Fruit fly (Drosophila melanogaster) whole organism, embryonic: ENCODE data around the gene rut.
A peak's percentile ranks its signal among the peaks of the same experiment; 100 is the strongest.

Source experiments
- Adf1 ChIP-seq: fragments of 200-800 bp; sonication (Bioruptor generic); IDR thresholded peaks from 2 replicates; pipeline ENCODE4 v1.3.6; 2022; ENCODE audit warnings: missing biosample characterization, missing genetic modification characterization
- Asciz ChIP-seq: fragments of 200-800 bp; sonication (Bioruptor generic); optimal IDR thresholded peaks from 2 replicates; lab custom pipeline; 2017; ENCODE audit warnings: missing biosample characterization, mild to moderate bottlenecking, missing genetic modification characterization, missing genetic modification reagents
- B-H1 ChIP-seq: fragments of 200-800 bp; sonication (Bioruptor generic); IDR thresholded peaks from 3 replicates; pipeline ENCODE4 v1.3.6; 2022; ENCODE audit warnings: missing biosample characterization, missing genetic modification characterization
- CG10431 ChIP-seq: fragments of 200-800 bp; sonication (Bioruptor generic); optimal IDR thresholded peaks from 3 replicates; lab custom pipeline; 2018; ENCODE audit warnings: missing biosample characterization, mild to moderate bottlenecking, missing genetic modification characterization
- CG12219 ChIP-seq: fragments of 200-800 bp; sonication (Bioruptor generic); optimal IDR thresholded peaks from 3 replicates; lab custom pipeline; 2018; ENCODE audit warnings: missing biosample characterization, mild to moderate bottlenecking, missing genetic modification characterization
- CG1233 ChIP-seq: fragments of 200-800 bp; sonication (Bioruptor generic); optimal IDR thresholded peaks from 4 replicates; lab custom pipeline; 2018; ENCODE audit warnings: missing biosample characterization, mild to moderate bottlenecking, missing genetic modification characterization
- CG13287 ChIP-seq: fragments of 200-800 bp; sonication (Bioruptor generic); IDR thresholded peaks from 2 replicates; pipeline ENCODE4 v1.3.6; 2022; ENCODE audit warnings: missing biosample characterization, missing genetic modification characterization; ENCODE audit not compliant: partially characterized antibody
- CG13894 ChIP-seq: fragments of 200-800 bp; sonication (Bioruptor generic); optimal IDR thresholded peaks from 3 replicates; lab custom pipeline; 2018; ENCODE audit warnings: missing biosample characterization, mild to moderate bottlenecking, missing genetic modification characterization, moderate library complexity
- CG14965 ChIP-seq: fragments of 200-800 bp; sonication (Bioruptor generic); optimal IDR thresholded peaks from 2 replicates; lab custom pipeline; 2016; ENCODE audit warnings: missing biosample characterization, missing genetic modification characterization, borderline replicate concordance
- CG16779 ChIP-seq: fragments of 200-800 bp; sonication (Bioruptor generic); IDR thresholded peaks from 2 replicates; pipeline ENCODE4 v1.3.6; 2022; ENCODE audit warnings: missing biosample characterization, missing genetic modification characterization
- CG17328 ChIP-seq: fragments of 200-800 bp; sonication (Bioruptor generic); IDR thresholded peaks from 2 replicates; pipeline ENCODE4 v1.3.6; 2022; ENCODE audit warnings: missing biosample characterization, missing genetic modification characterization
- CG4707 ChIP-seq: fragments of 200-800 bp; sonication (Bioruptor generic); optimal IDR thresholded peaks from 2 replicates; lab custom pipeline; 2018; ENCODE audit warnings: missing biosample characterization, mild to moderate bottlenecking, missing genetic modification characterization, moderate library complexity
- CG5180 ChIP-seq: fragments of 200-800 bp; sonication (Bioruptor generic); optimal IDR thresholded peaks from 3 replicates; lab custom pipeline; 2017; ENCODE audit warnings: missing biosample characterization, missing genetic modification characterization, mild to moderate bottlenecking, moderate library complexity, missing genetic modification reagents
- CG5953 ChIP-seq: fragments of 200-800 bp; sonication (Bioruptor generic); IDR thresholded peaks from 2 replicates; pipeline ENCODE4 v1.3.6; 2022; ENCODE audit warnings: missing biosample characterization, missing genetic modification characterization
- CG6854 ChIP-seq: fragments of 200-800 bp; sonication (Bioruptor generic); optimal IDR thresholded peaks from 3 replicates; lab custom pipeline; 2017; ENCODE audit warnings: missing biosample characterization, mild to moderate bottlenecking, missing genetic modification characterization
- D19B ChIP-seq: fragments of 200-800 bp; sonication (Bioruptor generic); optimal IDR thresholded peaks from 2 replicates; lab custom pipeline; 2017; ENCODE audit warnings: missing biosample characterization, mild to moderate bottlenecking, missing genetic modification characterization
- Dek ChIP-seq: fragments of 200-800 bp; sonication (Bioruptor generic); optimal IDR thresholded peaks from 3 replicates; lab custom pipeline; 2019; ENCODE audit warnings: missing biosample characterization, mild to moderate bottlenecking, missing genetic modification characterization, moderate library complexity
- Elba2 ChIP-seq: fragments of 200-800 bp; sonication (Bioruptor generic); optimal IDR thresholded peaks from 3 replicates; lab custom pipeline; 2016; ENCODE audit warnings: missing biosample characterization, missing genetic modification characterization
- Fer2 ChIP-seq: fragments of 200-800 bp; sonication (Bioruptor generic); optimal IDR thresholded peaks from 2 replicates; lab custom pipeline; 2018; ENCODE audit warnings: missing biosample characterization, mild to moderate bottlenecking, missing genetic modification characterization, moderate library complexity
- Gug ChIP-seq: fragments of 200-800 bp; sonication (Bioruptor generic); IDR thresholded peaks from 4 replicates; pipeline ENCODE4 v1.3.6; 2022; ENCODE audit warnings: missing biosample characterization, missing genetic modification characterization
- H15 ChIP-seq: fragments of 200-800 bp; sonication (Bioruptor generic); IDR thresholded peaks from 3 replicates; pipeline ENCODE4 v1.3.6; 2022; ENCODE audit warnings: missing biosample characterization, missing genetic modification characterization
- HLH4C ChIP-seq: fragments of 200-800 bp; sonication (Bioruptor generic); IDR thresholded peaks from 3 replicates; pipeline ENCODE4 v1.3.6; 2022; ENCODE audit warnings: missing biosample characterization, missing genetic modification characterization; ENCODE audit not compliant: partially characterized antibody
- Hey ChIP-seq: fragments of 200-800 bp; sonication (Bioruptor generic); optimal IDR thresholded peaks from 3 replicates; lab custom pipeline; 2018; ENCODE audit warnings: missing biosample characterization, mild to moderate bottlenecking, missing genetic modification characterization
- Hmr ChIP-seq: fragments of 200-800 bp; sonication (Bioruptor generic); optimal IDR thresholded peaks from 3 replicates; lab custom pipeline; 2017; ENCODE audit warnings: mild to moderate bottlenecking, missing biosample characterization, missing genetic modification reagents, missing genetic modification characterization
- Hr39 ChIP-seq: fragments of >200 bp; optimal IDR thresholded peaks from 2 replicates; lab custom pipeline; 2017
- Max ChIP-seq: fragments of 200-800 bp; sonication (Bioruptor generic); optimal IDR thresholded peaks from 2 replicates; lab custom pipeline; 2016; ENCODE audit warnings: missing biosample characterization, mild to moderate bottlenecking, missing genetic modification characterization
- Med ChIP-seq: fragments of 200-800 bp; sonication (Bioruptor generic); peaks from one replicate; lab custom pipeline; 2016; ENCODE audit warnings: missing biosample characterization, missing genetic modification characterization, mild to moderate bottlenecking, inconsistent platforms, moderate library complexity
- Neu2 ChIP-seq: fragments of 200-800 bp; sonication (Bioruptor generic); optimal IDR thresholded peaks from 3 replicates; lab custom pipeline; 2016; ENCODE audit warnings: missing biosample characterization, missing genetic modification characterization, borderline replicate concordance
- Sry-β ChIP-seq: fragments of 200-800 bp; sonication (Bioruptor generic); optimal IDR thresholded peaks from 2 replicates; lab custom pipeline; 2018; ENCODE audit warnings: missing biosample characterization, mild to moderate bottlenecking, missing genetic modification characterization, moderate library complexity
- TFAM ChIP-seq: fragments of 200-800 bp; sonication (Bioruptor generic); optimal IDR thresholded peaks from 2 replicates; lab custom pipeline; 2017; ENCODE audit warnings: missing biosample characterization, missing genetic modification characterization, inconsistent platforms
- Vsx1 ChIP-seq: fragments of 200-800 bp; sonication (Bioruptor generic); optimal IDR thresholded peaks from 2 replicates; lab custom pipeline; 2017; ENCODE audit warnings: missing biosample characterization, mild to moderate bottlenecking, missing genetic modification characterization, missing genetic modification reagents
- ara ChIP-seq: fragments of 200-800 bp; sonication (Bioruptor generic); IDR thresholded peaks from 2 replicates; pipeline ENCODE4 v1.3.6; 2022; ENCODE audit warnings: missing biosample characterization, missing genetic modification characterization
- chinmo ChIP-seq: fragments of 200-800 bp; sonication (Bioruptor generic); IDR thresholded peaks from 4 replicates; pipeline ENCODE4 v1.3.6; 2022; ENCODE audit warnings: missing biosample characterization, missing genetic modification characterization; ENCODE audit not compliant: partially characterized antibody
- crol ChIP-seq: fragments of 200-800 bp; sonication (Bioruptor generic); IDR thresholded peaks from 2 replicates; pipeline ENCODE4 v1.3.6; 2022; ENCODE audit warnings: missing biosample characterization, missing genetic modification characterization
- esg ChIP-seq: fragments of 200-800 bp; sonication (Bioruptor generic); conservative IDR thresholded peaks from 2 replicates; pipeline ENCODE4 v1.3.6; 2022; ENCODE audit warnings: missing biosample characterization, missing genetic modification characterization
- gro ChIP-seq: fragments of 200-800 bp; sonication (Bioruptor generic); optimal IDR thresholded peaks from 2 replicates; lab custom pipeline; 2016; ENCODE audit warnings: missing biosample characterization, missing genetic modification characterization
- gsb-n ChIP-seq: fragments of 200-800 bp; sonication (Bioruptor generic); optimal IDR thresholded peaks from 3 replicates; lab custom pipeline; 2018; ENCODE audit warnings: missing biosample characterization, mild to moderate bottlenecking, missing genetic modification characterization
- h ChIP-seq: fragments of >200 bp; optimal IDR thresholded peaks from 2 replicates; lab custom pipeline; 2017
- jigr1 ChIP-seq: fragments of 200-800 bp; sonication (Bioruptor generic); IDR thresholded peaks from 3 replicates; pipeline ENCODE4 v1.3.6; 2022; ENCODE audit warnings: missing biosample characterization, missing genetic modification characterization
- klu ChIP-seq: fragments of 200-800 bp; sonication (Bioruptor generic); IDR thresholded peaks from 2 replicates; pipeline ENCODE4 v1.3.6; 2022; ENCODE audit warnings: missing biosample characterization, missing genetic modification characterization
- pnt ChIP-seq: fragments of 200-800 bp; sonication (Bioruptor generic); optimal IDR thresholded peaks from 3 replicates; lab custom pipeline; 2016; ENCODE audit warnings: missing biosample characterization, missing genetic modification characterization
- pros ChIP-seq: fragments of 200-800 bp; sonication (Bioruptor generic); optimal IDR thresholded peaks from 3 replicates; lab custom pipeline; 2019; ENCODE audit warnings: missing biosample characterization, mild to moderate bottlenecking, missing genetic modification characterization, moderate library complexity
- repo ChIP-seq: fragments of 200-800 bp; sonication (Bioruptor generic); optimal IDR thresholded peaks from 2 replicates; lab custom pipeline; 2016; ENCODE audit warnings: missing biosample characterization, missing genetic modification characterization
- ro ChIP-seq: fragments of 200-800 bp; sonication (Bioruptor generic); IDR thresholded peaks from 2 replicates; pipeline ENCODE4 v1.3.6; 2022; ENCODE audit warnings: missing biosample characterization, missing genetic modification characterization
- scrt ChIP-seq: fragments of 200-800 bp; sonication (Bioruptor generic); optimal IDR thresholded peaks from 2 replicates; lab custom pipeline; 2018; ENCODE audit warnings: missing biosample characterization, mild to moderate bottlenecking, missing genetic modification characterization, moderate library complexity
- sisA ChIP-seq: fragments of 200-800 bp; sonication (Bioruptor generic); IDR thresholded peaks from 2 replicates; pipeline ENCODE4 v1.3.6; 2022; ENCODE audit warnings: missing biosample characterization, missing genetic modification characterization
- slbo ChIP-seq: fragments of 200-800 bp; sonication (Bioruptor generic); IDR thresholded peaks from 2 replicates; pipeline ENCODE4 v1.3.6; 2022; ENCODE audit warnings: missing biosample characterization, missing genetic modification characterization
- tna ChIP-seq: fragments of 200-800 bp; sonication (Bioruptor generic); IDR thresholded peaks from 2 replicates; pipeline ENCODE4 v1.3.6; 2022; ENCODE audit warnings: missing biosample characterization, missing genetic modification characterization; ENCODE audit not compliant: partially characterized antibody
- trh ChIP-seq: fragments of 200-800 bp; sonication (Bioruptor generic); optimal IDR thresholded peaks from 2 replicates; lab custom pipeline; 2016; ENCODE audit warnings: missing biosample characterization, missing genetic modification characterization
- vfl ChIP-seq: fragments of 200-800 bp; sonication (Bioruptor generic); optimal IDR thresholded peaks from 2 replicates; lab custom pipeline; 2016; ENCODE audit warnings: missing biosample characterization, missing genetic modification characterization
- zfh1 ChIP-seq: fragments of 200-800 bp; sonication (Bioruptor generic); IDR thresholded peaks from 3 replicates; pipeline ENCODE4 v1.3.6; 2022; ENCODE audit warnings: missing biosample characterization, missing genetic modification characterization

rut gene

dm6 chrX:14839047-14839446 is 13.2 kb upstream of the rut start, which contains the start of the genes CG32590 and Flo2 (continued):
- no peak for TF ChIP-seq CG14965 (GFP tag; lab: Kevin White, UChicago)
- peak; percentile 44 for TF ChIP-seq gsb-n (tag; lab: Kevin White, UChicago)
- no peak for TF ChIP-seq D19B (GFP tag; lab: Kevin White, UChicago)
- no peak for TF ChIP-seq TFAM (GFP tag; lab: Kevin White, UChicago)
- TF ChIP-seq CG13894 (tag; lab: Kevin White, UChicago) = peak; percentile 70
- no peak for TF ChIP-seq CG10431 (GFP tag; lab: Kevin White, UChicago)
- TF ChIP-seq ro (GFP tag; lab: Robert Waterston, UW) = peak; percentile 42; the same call in 1 of the 2 replicates
- TF ChIP-seq Sry-β = no peak
- TF ChIP-seq Elba2 (GFP tag; lab: Kevin White, UChicago) = peak; percentile 0
- peak; percentile 18; the same call in 1 of the 3 replicates for TF ChIP-seq jigr1 (GFP tag; lab: Robert Waterston, UW)
- TF ChIP-seq CG16779 (GFP tag; lab: Robert Waterston, UW) = no peak
- peak; percentile 73; the same call in 2 of the 3 replicates for TF ChIP-seq H15 (GFP tag; lab: Robert Waterston, UW)
- TF ChIP-seq klu (GFP tag; lab: Robert Waterston, UW) = peak; percentile 63; the same call in 1 of the 2 replicates
- TF ChIP-seq CG13287 = peak; percentile 98
- peak; percentile 64 for TF ChIP-seq Adf1 (GFP tag; lab: Robert Waterston, UW)
- peak; percentile 64 for TF ChIP-seq vfl (GFP tag; lab: Kevin White, UChicago)
- TF ChIP-seq Max (GFP tag; lab: Kevin White, UChicago) = peak; percentile 55
- no peak for TF ChIP-seq Neu2
- TF ChIP-seq CG1233 (GFP tag; lab: Kevin White, UChicago) = peak; percentile 42
- peak; percentile 96 for TF ChIP-seq tna
- TF ChIP-seq CG12219 (GFP tag; lab: Kevin White, UChicago) = no peak
- no peak for TF ChIP-seq scrt
- peak; percentile 82 for TF ChIP-seq ara (GFP tag; lab: Robert Waterston, UW)
- TF ChIP-seq Vsx1 (GFP tag; lab: Kevin White, UChicago) = peak; percentile 72
- peak; percentile 41; the same call in 1 of the 2 replicates for TF ChIP-seq CG5953 (GFP tag; lab: Robert Waterston, UW)
- TF ChIP-seq pnt (GFP tag; lab: Kevin White, UChicago) = peak; percentile 57
- peak; percentile 70 for TF ChIP-seq CG17328 (GFP tag; lab: Robert Waterston, UW)
- TF ChIP-seq Asciz (GFP tag; lab: Kevin White, UChicago) = no peak
- TF ChIP-seq crol = no peak
- TF ChIP-seq B-H1 (GFP tag; lab: Robert Waterston, UW) = peak; percentile 59; the same call in 2 of the 3 replicates
- TF ChIP-seq Hr39 (lab: Kevin White, UChicago) = no peak
- peak; percentile 80 for TF ChIP-seq esg (GFP tag; lab: Robert Waterston, UW)
- TF ChIP-seq chinmo (GFP tag; lab: Robert Waterston, UW) = peak; percentile 96
- TF ChIP-seq Fer2 (tag; lab: Kevin White, UChicago) = peak; percentile 69
- TF ChIP-seq gro (GFP tag; lab: Kevin White, UChicago) = peak; percentile 69
- TF ChIP-seq Gug (GFP tag; lab: Robert Waterston, UW) = peak; percentile 73
- peak; percentile 94 for TF ChIP-seq slbo (GFP tag; lab: Robert Waterston, UW)
- no peak for TF ChIP-seq pros
- no peak for TF ChIP-seq h (lab: Kevin White, UChicago)
- TF ChIP-seq sisA (GFP tag; lab: Robert Waterston, UW) = peak; percentile 84
- TF ChIP-seq CG6854 (GFP tag; lab: Kevin White, UChicago) = no peak
- no peak for TF ChIP-seq CG5180 (GFP tag; lab: Kevin White, UChicago)
- TF ChIP-seq HLH4C (GFP tag; lab: Robert Waterston, UW) = peak; percentile 99
- peak; percentile 53 for TF ChIP-seq Dek
- TF ChIP-seq zfh1 (GFP tag; lab: Robert Waterston, UW) = peak; percentile 83
- TF ChIP-seq Hey (tag; lab: Kevin White, UChicago) = no peak
- peak; percentile 48 for TF ChIP-seq trh
- peak; percentile 77 for TF ChIP-seq Hmr
- TF ChIP-seq Med (GFP tag; lab: Kevin White, UChicago) = peak; percentile 96
- TF ChIP-seq repo (GFP tag; lab: Kevin White, UChicago) = peak; percentile 63
- no peak for TF ChIP-seq CG4707
